Worm (Caenorhabditis elegans) whole organism, mixed stage, embryonic: ENCODE data around the gene M03A1.3.
A peak's percentile ranks its signal among the peaks of the same experiment; 100 is the strongest.

Source experiments
- ces-1 ChIP-seq: fragments of 150-350 bp; optimal IDR thresholded peaks from 2 replicates; lab custom pipeline; 2014; ENCODE audit warnings: missing biosample characterization, missing genetic modification reagents, missing genetic modification characterization
- drap-1 ChIP-seq: fragments of 200-800 bp; sonication (Bioruptor generic); optimal IDR thresholded peaks from 3 replicates; lab custom pipeline; 2018; ENCODE audit warnings: mild to moderate bottlenecking, missing genetic modification characterization, missing compliant biosample characterization
- lsy-2 ChIP-seq: fragments of 150-350 bp; optimal IDR thresholded peaks from 2 replicates; lab custom pipeline; 2014; ENCODE audit warnings: missing biosample characterization, missing genetic modification characterization
- nhr-12 ChIP-seq: fragments of 150-350 bp; optimal IDR thresholded peaks from 2 replicates; lab custom pipeline; 2014; ENCODE audit warnings: missing biosample characterization, missing genetic modification characterization
- ztf-11 ChIP-seq: fragments of 150-350 bp; optimal IDR thresholded peaks from 2 replicates; lab custom pipeline; 2014; ENCODE audit warnings: missing biosample characterization, missing genetic modification characterization

M03A1.3 gene

ce11 chrII:4606687-4607297, 49.2 kb downstream of the M03A1.3 start:
- peak; percentile 35 for TF ChIP-seq ces-1 (GFP tag; lab: Kevin White, UChicago)
- no peak for TF ChIP-seq nhr-12 (tag; lab: Kevin White, UChicago)
- no peak for TF ChIP-seq lsy-2 (tag; lab: Kevin White, UChicago)

DNA sequence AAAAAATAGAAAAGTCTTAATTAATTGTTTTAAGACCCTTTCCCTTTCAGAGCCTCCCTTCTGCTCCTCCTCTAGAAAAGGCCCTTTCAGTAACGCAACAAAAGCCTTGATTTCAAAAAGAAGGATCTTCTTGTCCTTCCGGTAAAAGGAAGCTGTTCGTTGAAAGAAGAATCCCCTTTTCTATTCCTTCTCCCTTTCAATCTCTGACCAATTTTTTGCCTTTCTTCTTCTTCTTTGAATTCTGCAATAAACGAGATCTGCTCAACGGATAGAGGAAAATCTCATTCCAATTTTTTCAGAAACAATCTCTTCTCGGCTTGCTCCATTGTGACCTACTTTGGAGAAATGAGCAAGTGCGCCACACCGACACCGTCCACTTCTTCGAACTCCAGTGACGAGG, 50.5 kb downstream of the M03A1.3 start, which contains the start of gene F35D11.3:
F35D11.3 (plus strand) TSS at position 300 of the 400 bp plus-strand sequence.
- TF ChIP-seq ztf-11 (tag; lab: Kevin White, UChicago) (no peak), drap-1 (GFP tag; lab: Kevin White, UChicago) (no peak)
